Worm (Caenorhabditis elegans) whole organism, midembryonic: ENCODE results near the gene hecd-1.

Experiments used
- klf-2 ChIP-seq: fragments of 200-800 bp; sonication (Bioruptor generic); conservative IDR thresholded peaks from 2 replicates; pipeline ENCODE4 v1.3.6; 2022; ENCODE audit warnings: missing genetic modification reagents, missing genetic modification characterization, missing compliant biosample characterization
- ztf-29 ChIP-seq: fragments of 200-800 bp; sonication (Bioruptor generic); IDR thresholded peaks from 2 replicates; pipeline ENCODE4 v1.3.6; 2022; ENCODE audit warnings: missing genetic modification reagents, missing genetic modification characterization, missing compliant biosample characterization

DNA sequence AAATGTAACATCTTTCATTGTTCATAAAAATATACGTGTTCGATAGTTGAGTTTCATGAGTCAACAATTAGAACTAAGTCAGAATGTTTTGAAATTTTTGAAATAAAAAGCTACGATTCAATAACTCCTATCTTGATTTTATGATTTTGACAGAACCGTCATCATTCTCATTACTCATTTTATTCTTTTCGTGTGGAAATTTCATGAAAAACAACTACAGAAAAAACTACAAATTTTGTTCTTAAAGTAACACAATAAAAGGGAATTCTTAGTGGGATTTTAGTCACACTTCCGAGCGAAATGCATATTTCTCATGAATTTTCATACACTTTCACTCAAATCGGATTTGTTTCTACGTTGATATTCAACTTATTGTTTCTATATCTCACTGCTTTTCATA is 32.4 kb upstream of the hecd-1 start, which contains the start of gene str-44:
- TF ChIP-seq klf-2 (no peak), ztf-29 (GFP tag; lab: Robert Waterston, UW) (no peak)
